Fruit fly (Drosophila melanogaster): ENCODE data around the gene CG4229.

Gene CG4229

DNA sequence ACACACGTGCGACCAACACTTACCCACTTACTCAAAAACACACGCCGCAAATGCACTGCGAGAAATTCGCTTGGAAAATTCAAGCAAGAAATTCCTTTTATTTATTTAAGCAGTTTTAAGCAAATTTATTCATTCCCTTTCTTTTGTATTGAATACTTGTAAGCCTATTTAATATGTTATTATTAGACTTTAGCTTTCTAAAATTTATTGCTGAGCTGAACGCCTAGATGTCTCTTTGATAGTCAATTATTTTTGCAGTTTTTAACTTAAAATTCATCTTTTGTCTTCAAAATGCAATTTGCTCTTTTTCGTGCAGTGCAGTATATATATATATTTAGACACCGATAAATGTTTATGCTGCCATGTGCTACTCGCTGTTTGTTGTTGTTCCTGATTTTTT, 22.7 kb upstream of the CG4229 start (continued):
- peak; percentile 83 for TF ChIP-seq CG10147 (GFP tag; optimal IDR thresholded peaks at IDR 0.05)
- TF ChIP-seq CG12744 (GFP tag; optimal IDR thresholded peaks at IDR 0.05): peak; percentile 62
- peak; percentile 78 for TF ChIP-seq Asciz (GFP tag; optimal IDR thresholded peaks at IDR 0.05)
- TF ChIP-seq CG32532 (GFP tag; IDR thresholded peaks at IDR 0.05): peak; percentile 55; the same call in 1 of the 2 replicates
- TF ChIP-seq Rfx (GFP tag; IDR thresholded peaks at IDR 0.05): peak; percentile 76
- TF ChIP-seq sd (tag; optimal IDR thresholded peaks at IDR 0.05): peak; percentile 67
- 0 out of 2 replicates have a peak, but pooled peaks have one; percentile 12 for TF ChIP-seq CG5953 (GFP tag; IDR thresholded peaks at IDR 0.05)
- TF ChIP-seq CG7357 (GFP tag; IDR thresholded peaks at IDR 0.05): peak; percentile 64; the same call in 2 of the 3 replicates
- peak; percentile 87 for TF ChIP-seq CG18262 (tag; optimal IDR thresholded peaks at IDR 0.05)
- TF ChIP-seq CG10654 (GFP tag; optimal IDR thresholded peaks at IDR 0.05): peak; percentile 67
- peak; percentile 67 for TF ChIP-seq seq (GFP tag; IDR thresholded peaks at IDR 0.05)
- TF ChIP-seq ash1 (GFP tag; optimal IDR thresholded peaks at IDR 0.05): no peak
- no peak for TF ChIP-seq zfh1 (GFP tag; IDR thresholded peaks at IDR 0.05)
- TF ChIP-seq croc (GFP tag; conservative IDR thresholded peaks at IDR 0.05): peak; percentile 70
- no peak for TF ChIP-seq bbx (GFP tag; IDR thresholded peaks at IDR 0.05; ENCODE audit: partially characterized antibody)
- no peak for TF ChIP-seq Scr (GFP tag; IDR thresholded peaks at IDR 0.05; ENCODE audit: partially characterized antibody)
- peak; percentile 50 for TF ChIP-seq CHES-1-like (GFP tag; optimal IDR thresholded peaks at IDR 0.05)
- TF ChIP-seq Hr51 (GFP tag; optimal IDR thresholded peaks at IDR 0.05): peak; percentile 56 to 88
- TF ChIP-seq Hr3 (GFP tag; optimal IDR thresholded peaks at IDR 0.05): peak; percentile 75
- TF ChIP-seq CG8290 (GFP tag; optimal IDR thresholded peaks at IDR 0.05): no peak
- no peak for TF ChIP-seq CG8290 (tag; optimal IDR thresholded peaks at IDR 0.05)
- no peak for TF ChIP-seq sr (GFP tag; IDR thresholded peaks at IDR 0.05)
- TF ChIP-seq CG6272 (GFP tag; IDR thresholded peaks at IDR 0.05): 0 out of 2 replicates have a peak, but pooled peaks have one; percentile 27
- peak; percentile 43 for TF ChIP-seq en (GFP tag; optimal IDR thresholded peaks at IDR 0.05)
- TF ChIP-seq NC2α (GFP tag; optimal IDR thresholded peaks at IDR 0.05): no peak
- peak; percentile 87 for TF ChIP-seq Sox100B (GFP tag; optimal IDR thresholded peaks at IDR 0.05)
- peak; percentile 57 for TF ChIP-seq Dip3 (GFP tag; optimal IDR thresholded peaks at IDR 0.05)
- TF ChIP-seq CG10543 (GFP tag; optimal IDR thresholded peaks at IDR 0.05): peak; percentile 81
- TF ChIP-seq hbn (GFP tag; IDR thresholded peaks at IDR 0.05; ENCODE audit: partially characterized antibody): no peak
- peak; percentile 71 for TF ChIP-seq caup (GFP tag; optimal IDR thresholded peaks at IDR 0.05; ENCODE audit: severe bottlenecking)
- TF ChIP-seq phol (tag; optimal IDR thresholded peaks at IDR 0.05): peak; percentile 92
- peak; percentile 53 for TF ChIP-seq D19B (GFP tag; optimal IDR thresholded peaks at IDR 0.05)
- peak; percentile 58 for TF ChIP-seq tx (GFP tag; optimal IDR thresholded peaks at IDR 0.05)
- TF ChIP-seq Max (GFP tag; optimal IDR thresholded peaks at IDR 0.05): peak; percentile 80
- no peak for TF ChIP-seq Ets97D (GFP tag; optimal IDR thresholded peaks at IDR 0.05)
- peak; percentile 67 for TF ChIP-seq CG9215 (GFP tag; IDR thresholded peaks at IDR 0.05)
- TF ChIP-seq dysf (GFP tag; IDR thresholded peaks at IDR 0.05): peak; percentile 87
- TF ChIP-seq dmrt11E (tag; optimal IDR thresholded peaks at IDR 0.05): peak; percentile 70
- TF ChIP-seq CG15696 (tag; optimal IDR thresholded peaks at IDR 0.05): peak; percentile 59
- peak; percentile 79 for TF ChIP-seq CG17385 (GFP tag; optimal IDR thresholded peaks at IDR 0.05)
- peak; percentile 49 for TF ChIP-seq CG12942 (GFP tag; optimal IDR thresholded peaks at IDR 0.05)
- peak; percentile 87 for TF ChIP-seq tio (GFP tag; optimal IDR thresholded peaks at IDR 0.05)
- no peak for TF ChIP-seq hth (optimal IDR thresholded peaks at IDR 0.05)
- TF ChIP-seq CG1233 (GFP tag; optimal IDR thresholded peaks at IDR 0.05): peak; percentile 79
- TF ChIP-seq wek (GFP tag; optimal IDR thresholded peaks at IDR 0.05): no peak
- no peak for TF ChIP-seq CG7745 (tag; optimal IDR thresholded peaks at IDR 0.05)
- no peak for TF ChIP-seq sens-2 (GFP tag; IDR thresholded peaks at IDR 0.05)
- TF ChIP-seq CG6854 (GFP tag; optimal IDR thresholded peaks at IDR 0.05): peak; percentile 42
- peak in 1 of 3 experiments; percentile 83 for TF ChIP-seq lola (GFP tag; optimal IDR thresholded peaks at IDR 0.05)
- TF ChIP-seq Rx (GFP tag; IDR thresholded peaks at IDR 0.05): peak; percentile 40; the same call in 1 of the 2 replicates
- peak; percentile 69; the same call in 1 of the 2 replicates for TF ChIP-seq HLH3B (GFP tag; IDR thresholded peaks at IDR 0.05)
